Fruit fly (Drosophila melanogaster) whole organism, pupa: ENCODE data around the gene Mur2B.
A peak's percentile ranks its signal among the peaks of the same experiment; 100 is the strongest.

Experiments
- CG10348 ChIP-seq: fragments of 200-800 bp; sonication (Bioruptor generic); IDR thresholded peaks from 2 replicates; pipeline ENCODE4 v1.3.6; 2022; ENCODE audit warnings: missing biosample characterization, missing genetic modification characterization
- CG12605 ChIP-seq: fragments of 200-800 bp; sonication (Bioruptor generic); IDR thresholded peaks from 2 replicates; pipeline ENCODE4 v1.3.6; 2022; ENCODE audit warnings: missing biosample characterization, missing genetic modification characterization
- CG13204 ChIP-seq: fragments of 200-800 bp; sonication (Bioruptor generic); optimal IDR thresholded peaks from 2 replicates; lab custom pipeline; 2018; ENCODE audit warnings: missing biosample characterization, mild to moderate bottlenecking, missing genetic modification characterization, moderate library complexity
- CG14655 ChIP-seq: fragments of 200-800 bp; sonication (Bioruptor generic); optimal IDR thresholded peaks from 3 replicates; lab custom pipeline; 2017; ENCODE audit warnings: mild to moderate bottlenecking, missing biosample characterization, missing genetic modification reagents, missing genetic modification characterization
- CG15710 ChIP-seq: fragments of 200-800 bp; sonication (Bioruptor generic); optimal IDR thresholded peaks from 2 replicates; lab custom pipeline; 2018; ENCODE audit warnings: missing biosample characterization, mild to moderate bottlenecking, missing genetic modification characterization, moderate library complexity
- CG17806 ChIP-seq: fragments of 200-800 bp; sonication (Bioruptor generic); optimal IDR thresholded peaks from 2 replicates; lab custom pipeline; 2018; ENCODE audit warnings: missing biosample characterization, mild to moderate bottlenecking, missing genetic modification characterization, moderate library complexity
- CG32121 ChIP-seq: fragments of 200-800 bp; sonication (Bioruptor generic); IDR thresholded peaks from 2 replicates; pipeline ENCODE4 v1.3.6; 2022; ENCODE audit warnings: missing biosample characterization, missing genetic modification characterization
- CG34367 ChIP-seq: fragments of 200-800 bp; sonication (Bioruptor generic); optimal IDR thresholded peaks from 2 replicates; lab custom pipeline; 2018; ENCODE audit warnings: missing biosample characterization, mild to moderate bottlenecking, missing genetic modification characterization
- CG4496 ChIP-seq: fragments of 200-800 bp; sonication (Bioruptor generic); IDR thresholded peaks from 3 replicates; pipeline ENCODE4 v1.3.6; 2022; ENCODE audit warnings: missing biosample characterization, missing genetic modification characterization
- CG8159 ChIP-seq: fragments of 200-800 bp; sonication (Bioruptor generic); optimal IDR thresholded peaks from 3 replicates; lab custom pipeline; 2018; ENCODE audit warnings: missing biosample characterization, mild to moderate bottlenecking, missing genetic modification characterization, moderate library complexity
- CG8301 ChIP-seq: fragments of 200-800 bp; sonication (Bioruptor generic); optimal IDR thresholded peaks from 2 replicates; lab custom pipeline; 2018; ENCODE audit warnings: missing biosample characterization, mild to moderate bottlenecking, missing genetic modification characterization
- CG9948 ChIP-seq: fragments of 200-800 bp; sonication (Bioruptor generic); optimal IDR thresholded peaks from 2 replicates; lab custom pipeline; 2018; ENCODE audit warnings: missing biosample characterization, mild to moderate bottlenecking, missing genetic modification characterization, moderate library complexity
- D1 ChIP-seq: fragments of 200-800 bp; sonication (Bioruptor generic); optimal IDR thresholded peaks from 2 replicates; lab custom pipeline; 2018; ENCODE audit warnings: missing biosample characterization, mild to moderate bottlenecking, missing genetic modification characterization, moderate library complexity
- EcR ChIP-seq: fragments of 200-800 bp; sonication (Bioruptor generic); optimal IDR thresholded peaks from 3 replicates; lab custom pipeline; 2019; ENCODE audit warnings: missing biosample characterization, missing genetic modification characterization, mild to moderate bottlenecking, moderate library complexity, missing genetic modification reagents
- Ets98B ChIP-seq: fragments of 200-800 bp; sonication (Bioruptor generic); IDR thresholded peaks from 2 replicates; pipeline ENCODE4 v1.3.6; 2022; ENCODE audit warnings: missing biosample characterization, missing genetic modification characterization
- Pif1A ChIP-seq: fragments of 200-800 bp; sonication (Bioruptor generic); optimal IDR thresholded peaks from 3 replicates; lab custom pipeline; 2016; ENCODE audit warnings: missing biosample characterization, missing genetic modification characterization
- Pif1B ChIP-seq: fragments of 200-800 bp; sonication (Bioruptor generic); optimal IDR thresholded peaks from 3 replicates; lab custom pipeline; 2016; ENCODE audit warnings: missing biosample characterization, missing genetic modification characterization
- Snoo ChIP-seq: fragments of 200-800 bp; sonication (Bioruptor generic); optimal IDR thresholded peaks from 3 replicates; lab custom pipeline; 2017; ENCODE audit warnings: missing biosample characterization, mild to moderate bottlenecking, missing genetic modification characterization, inconsistent platforms
- fd96Ca ChIP-seq: fragments of 200-800 bp; sonication (Bioruptor generic); IDR thresholded peaks from 3 replicates; pipeline ENCODE4 v1.3.6; 2022; ENCODE audit warnings: missing biosample characterization, missing genetic modification characterization
- gl ChIP-seq: fragments of 200-800 bp; sonication (Bioruptor generic); optimal IDR thresholded peaks from 2 replicates; lab custom pipeline; 2018; ENCODE audit warnings: missing biosample characterization, mild to moderate bottlenecking, missing genetic modification characterization
- rn ChIP-seq: fragments of 200-800 bp; sonication (Bioruptor generic); IDR thresholded peaks from 2 replicates; pipeline ENCODE4 v1.3.6; 2022; ENCODE audit warnings: missing biosample characterization, missing genetic modification characterization

Gene Mur2B

DNA sequence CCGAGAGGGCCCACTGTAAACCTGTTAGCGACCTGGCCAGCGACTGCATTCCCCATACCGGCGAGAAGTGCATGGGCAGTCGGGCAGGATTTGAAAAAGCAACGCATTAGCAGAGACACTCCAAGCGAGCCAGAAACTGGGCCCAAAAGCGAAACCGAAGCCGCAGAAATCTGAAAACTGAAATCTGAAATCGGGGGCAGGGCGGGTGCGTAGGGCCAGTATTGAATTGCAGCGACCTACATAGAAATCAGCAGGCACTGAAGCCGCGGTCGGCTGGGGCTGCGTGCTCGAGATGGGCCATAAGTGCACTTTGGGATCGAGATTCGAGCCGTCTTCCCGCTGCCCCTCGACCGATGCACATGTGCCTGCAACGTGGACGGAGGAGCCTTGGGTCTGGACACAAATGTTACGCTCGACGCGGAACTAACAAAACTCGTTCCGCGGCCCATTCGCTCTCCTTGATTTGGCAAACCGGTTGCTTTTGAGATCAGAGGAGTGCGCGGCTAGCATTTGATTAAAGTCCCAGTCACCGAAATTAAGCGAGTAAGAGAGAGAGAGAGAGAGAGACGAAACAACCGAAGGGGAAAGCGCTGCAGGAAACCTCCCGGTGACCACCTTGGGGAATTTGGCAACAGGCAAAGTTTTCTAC, 106.4 kb downstream of the Mur2B start:
- TF ChIP-seq CG12605 (GFP tag; lab: Robert Waterston, UW) (no peak), CG13204 (GFP tag; lab: Kevin White, UChicago) (peak; percentile 27), CG4496 (GFP tag; lab: Robert Waterston, UW) (no peak; the same call in 2 of the 3 replicates), Pif1B (GFP tag; lab: Kevin White, UChicago) (no peak), CG34367 (no peak)

dm6 chrX:1560042-1561019, 108.3 kb downstream of the Mur2B start:
- TF ChIP-seq CG9948 (tag; lab: Kevin White, UChicago), result no peak
- no peak for TF ChIP-seq CG8159 (tag; lab: Kevin White, UChicago)
- TF ChIP-seq CG14655 (GFP tag; lab: Kevin White, UChicago), result no peak

- TF ChIP-seq CG4496 (GFP tag; lab: Robert Waterston, UW), result no peak
- TF ChIP-seq CG12605 (GFP tag; lab: Robert Waterston, UW), result no peak
- no peak for TF ChIP-seq CG32121 (GFP tag; lab: Robert Waterston, UW)
- no peak for TF ChIP-seq Pif1B (GFP tag; lab: Kevin White, UChicago)
- no peak for TF ChIP-seq CG17806 (tag; lab: Kevin White, UChicago)
- TF ChIP-seq CG13204 (GFP tag; lab: Kevin White, UChicago), result no peak
Observed at dm6 chrX:1538638-1539037, 129.9 kb downstream of the Mur2B start.

- TF ChIP-seq CG32121 (GFP tag; lab: Robert Waterston, UW) (no peak), CG8159 (tag; lab: Kevin White, UChicago) (no peak), Snoo (tag; lab: Kevin White, UChicago) (no peak)
Observed at dm6 chrX:1535234-1535925, 133.2 kb downstream of the Mur2B start.

dm6 chrX:1523277-1523676, 145.3 kb downstream of the Mur2B start:
- peak; percentile 83 for TF ChIP-seq EcR (GFP tag; lab: Kevin White, UChicago)

- TF ChIP-seq Ets98B (GFP tag; lab: Robert Waterston, UW) (peak; percentile 36), fd96Ca (GFP tag; lab: Robert Waterston, UW) (0 out of 3 replicates have a peak, but pooled peaks have one; percentile 20), CG13204 (GFP tag; lab: Kevin White, UChicago) (no peak), gl (tag; lab: Kevin White, UChicago) (no peak), rn (GFP tag; lab: Robert Waterston, UW) (no peak), CG32121 (GFP tag; lab: Robert Waterston, UW) (0 out of 2 replicates have a peak, but pooled peaks have one; percentile 20), CG8159 (tag; lab: Kevin White, UChicago) (no peak)
- TF ChIP-seq, all 21 proteins: peak for 3
Observed at dm6 chrX:1517618-1518017, 151.0 kb downstream of the Mur2B start.

- TF ChIP-seq CG12605 (GFP tag; lab: Robert Waterston, UW), result no peak
- TF ChIP-seq CG32121 (GFP tag; lab: Robert Waterston, UW), result no peak
- no peak for TF ChIP-seq Pif1A (GFP tag; lab: Kevin White, UChicago)
- TF ChIP-seq fd96Ca (GFP tag; lab: Robert Waterston, UW), result no peak
- no peak for TF ChIP-seq EcR (GFP tag; lab: Kevin White, UChicago)
- TF ChIP-seq CG34367, result no peak
- TF ChIP-seq gl (tag; lab: Kevin White, UChicago), result no peak
- no peak for TF ChIP-seq CG10348
- TF ChIP-seq CG15710 (tag; lab: Kevin White, UChicago), result no peak
- no peak for TF ChIP-seq CG8301 (tag; lab: Kevin White, UChicago)
- TF ChIP-seq rn (GFP tag; lab: Robert Waterston, UW), result no peak
- no peak for TF ChIP-seq D1 (tag; lab: Kevin White, UChicago)
- no peak for TF ChIP-seq CG14655 (GFP tag; lab: Kevin White, UChicago)
- no peak for TF ChIP-seq Ets98B (GFP tag; lab: Robert Waterston, UW)
- no peak for TF ChIP-seq CG13204 (GFP tag; lab: Kevin White, UChicago)
- no peak for TF ChIP-seq CG4496 (GFP tag; lab: Robert Waterston, UW)
- TF ChIP-seq, all 21 proteins: peak for 0
Observed at dm6 chrX:1513865-1514264, 154.7 kb downstream of the Mur2B start.
